Worm (Caenorhabditis elegans): ENCODE data around the gene ccz-1.
A peak's percentile ranks its signal among the peaks of the same experiment; 100 is the strongest.

Gene ccz-1

DNA sequence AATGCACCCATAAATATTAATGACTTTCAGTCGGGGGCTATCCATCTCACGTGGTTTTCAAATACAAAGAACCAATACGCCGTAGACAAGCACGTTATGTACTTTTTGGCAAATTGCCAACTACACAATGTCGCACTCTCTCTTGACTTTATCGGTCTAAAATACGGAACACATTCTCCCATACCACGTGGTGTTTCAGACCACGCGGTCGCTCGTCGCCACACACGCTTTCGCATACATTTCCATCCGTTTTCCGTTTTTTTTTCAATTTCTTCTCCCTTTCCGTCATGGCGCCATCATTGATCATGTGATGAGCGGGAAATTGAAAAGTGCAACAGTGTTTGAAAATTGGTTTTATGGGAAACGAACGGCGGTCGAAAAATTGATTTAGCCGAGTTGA lies 20.1 kb upstream of the ccz-1 start (continued):
- TF ChIP-seq hlh-4 (tag; optimal IDR thresholded peaks at IDR 0.05) (no peak), elt-3 (tag; optimal IDR thresholded peaks at IDR 0.05) (peak in 2 of 6 experiments; percentile 92), unc-130 (tag; optimal IDR thresholded peaks at IDR 0.05) (peak; percentile 72), C04F5.9 (tag; optimal IDR thresholded peaks at IDR 0.05) (peak; percentile 58), sox-4 (tag; optimal IDR thresholded peaks at IDR 0.05) (peak; percentile 38), mab-9 (GFP tag; IDR thresholded peaks at IDR 0.05) (peak; percentile 62), ztf-11 (tag; optimal IDR thresholded peaks at IDR 0.05) (peak in 1 of 2 experiments; percentile 68), ceh-82 (tag; optimal IDR thresholded peaks at IDR 0.05) (peak in 1 of 3 experiments; percentile 8), rnt-1 (tag; optimal IDR thresholded peaks at IDR 0.05) (peak; percentile 77), aha-1 (tag; optimal IDR thresholded peaks at IDR 0.05) (peak; percentile 38), nhr-85 (tag) (peak; percentile 99), fkh-4 (tag; optimal IDR thresholded peaks at IDR 0.05; ENCODE audit: borderline replicate concordance) (no peak), fos-1 (tag; optimal IDR thresholded peaks at IDR 0.05) (peak; percentile 17), pax-3 (tag; optimal IDR thresholded peaks at IDR 0.05) (peak; percentile 95), dpl-1 (GFP tag; optimal IDR thresholded peaks at IDR 0.05) (peak; percentile 59 to 83 (median 74)), zip-4 (GFP tag; optimal IDR thresholded peaks at IDR 0.05) (peak; percentile 6), nhr-20 (tag; optimal IDR thresholded peaks at IDR 0.05) (peak; percentile 98), unc-98 (GFP tag; IDR thresholded peaks at IDR 0.05) (no peak), lir-3 (tag; optimal IDR thresholded peaks at IDR 0.05; ENCODE audit: poor library complexity) (peak; percentile 64), lin-14 (GFP tag; optimal IDR thresholded peaks at IDR 0.05) (peak; percentile 99), C34B4.2 (tag; optimal IDR thresholded peaks at IDR 0.05) (no peak), lin-13 (GFP tag; optimal IDR thresholded peaks at IDR 0.05) (peak; percentile 74), irx-1 (tag; optimal IDR thresholded peaks at IDR 0.05) (peak; percentile 88), aly-2 (tag; optimal IDR thresholded peaks at IDR 0.05) (no peak), pag-3 (tag; optimal IDR thresholded peaks at IDR 0.05; ENCODE audit: borderline replicate concordance, insufficient read depth) (peak; percentile 69), snpc-4 (tag; optimal IDR thresholded peaks at IDR 0.05) (peak; percentile 48), ceh-88 (GFP tag; IDR thresholded peaks at IDR 0.05) (peak; percentile 59), unc-30 (tag; optimal IDR thresholded peaks at IDR 0.05) (no peak), jun-1 (tag; optimal IDR thresholded peaks at IDR 0.05) (peak; percentile 82)

DNA sequence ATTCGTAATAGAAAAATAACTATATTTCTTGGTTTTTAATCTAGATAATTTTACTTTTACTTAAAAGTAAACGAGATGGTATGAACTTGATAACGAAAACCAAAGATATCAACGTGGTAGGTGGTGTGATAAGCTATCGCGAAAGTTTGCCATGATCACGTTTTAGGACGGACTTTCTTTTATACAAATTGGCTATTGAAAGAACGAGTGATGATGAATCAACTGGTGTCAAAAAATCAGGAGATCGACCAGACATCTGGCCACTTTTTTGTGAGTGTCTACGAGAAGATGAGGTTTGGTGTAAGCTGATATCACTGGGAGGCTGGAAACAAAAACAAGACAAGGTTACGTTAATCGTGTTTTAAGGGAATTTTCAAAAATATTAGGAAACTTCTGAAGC lies 19.5 kb upstream of the ccz-1 start:
- peak; percentile 15; the same call in 1 of the 2 replicates for TF ChIP-seq nhr-19 (GFP tag; conservative IDR thresholded peaks at IDR 0.05)
- TF ChIP-seq pax-3 (tag; optimal IDR thresholded peaks at IDR 0.05), result no peak
- peak in 1 of 2 experiments; percentile 54 for TF ChIP-seq lin-35 (GFP tag; optimal IDR thresholded peaks at IDR 0.05)
- TF ChIP-seq efl-3 (GFP tag; optimal IDR thresholded peaks at IDR 0.05), result no peak
- TF ChIP-seq mep-1 (tag; optimal IDR thresholded peaks at IDR 0.05), result peak; percentile 6
- TF ChIP-seq elt-3 (tag; optimal IDR thresholded peaks at IDR 0.05), result peak in 4 of 6 experiments; percentile 36 to 61 (median 54)
- no peak for TF ChIP-seq irx-1 (tag; optimal IDR thresholded peaks at IDR 0.05)
- peak; percentile 12 for TF ChIP-seq nhr-90 (tag; optimal IDR thresholded peaks at IDR 0.05; ENCODE audit: poor library complexity)
- peak; percentile 83 for TF ChIP-seq blmp-1 (tag; optimal IDR thresholded peaks at IDR 0.05)
- no peak for TF ChIP-seq fkh-10 (GFP tag; optimal IDR thresholded peaks at IDR 0.05)
- TF ChIP-seq pqm-1 (tag; optimal IDR thresholded peaks at IDR 0.05), result no peak
- TF ChIP-seq snu-23 (GFP tag; optimal IDR thresholded peaks at IDR 0.05), result peak; percentile 18
- TF ChIP-seq ama-1 (optimal IDR thresholded peaks at IDR 0.05), result no peak
- TF ChIP-seq unc-130 (tag; optimal IDR thresholded peaks at IDR 0.05), result peak; percentile 11
- TF ChIP-seq elt-2 (tag; optimal IDR thresholded peaks at IDR 0.05), result peak; percentile 42
- TF ChIP-seq mdl-1 (tag; optimal IDR thresholded peaks at IDR 0.05), result peak in 1 of 2 experiments; percentile 10
- peak in 1 of 2 experiments; percentile 13 for TF ChIP-seq lsy-2 (tag; optimal IDR thresholded peaks at IDR 0.05)
